Fruit fly (Drosophila melanogaster) whole organism, prepupa: ENCODE results near the gene Osi11.

ENCODE experiments used
- CG10669 ChIP-seq: fragments of 200-800 bp; sonication (Bioruptor generic); optimal IDR thresholded peaks from 3 replicates; lab custom pipeline; 2018; ENCODE audit warnings: missing biosample characterization, mild to moderate bottlenecking, missing genetic modification characterization, moderate library complexity
- CG11294 ChIP-seq: fragments of 200-800 bp; sonication (Bioruptor generic); IDR thresholded peaks from 2 replicates; pipeline ENCODE4 v1.3.6; 2022; ENCODE audit warnings: missing biosample characterization, missing genetic modification characterization
- CG11762 ChIP-seq: fragments of 200-800 bp; sonication (Bioruptor generic); optimal IDR thresholded peaks from 3 replicates; lab custom pipeline; 2016; ENCODE audit warnings: missing biosample characterization, missing genetic modification characterization; ENCODE audit not compliant: insufficient read depth
- CG15336 ChIP-seq: fragments of 200-800 bp; sonication (Bioruptor generic); IDR thresholded peaks from 2 replicates; pipeline ENCODE4 v1.3.6; 2022; ENCODE audit warnings: missing biosample characterization, missing genetic modification characterization
- CG1621 ChIP-seq: fragments of 200-800 bp; sonication (Bioruptor generic); optimal IDR thresholded peaks from 3 replicates; lab custom pipeline; 2018; ENCODE audit warnings: missing biosample characterization, mild to moderate bottlenecking, missing genetic modification characterization
- CG16779 ChIP-seq: fragments of 200-800 bp; sonication (Bioruptor generic); optimal IDR thresholded peaks from 3 replicates; lab custom pipeline; 2017; ENCODE audit warnings: missing biosample characterization, mild to moderate bottlenecking, missing genetic modification characterization
- CG3032 ChIP-seq: fragments of 200-800 bp; optimal IDR thresholded peaks from 2 replicates; lab custom pipeline; 2019; ENCODE audit warnings: missing biosample characterization, mild to moderate bottlenecking, missing genetic modification characterization, moderate library complexity
- CG32006 ChIP-seq: fragments of 200-800 bp; sonication (Bioruptor generic); optimal IDR thresholded peaks from 3 replicates; lab custom pipeline; 2017; ENCODE audit warnings: missing biosample characterization, mild to moderate bottlenecking, missing genetic modification characterization
- CG34406 ChIP-seq: fragments of 200-800 bp; sonication (Bioruptor generic); optimal IDR thresholded peaks from 3 replicates; lab custom pipeline; 2016; ENCODE audit warnings: missing biosample characterization, missing genetic modification characterization
- CG3919 ChIP-seq: fragments of 200-800 bp; sonication (Bioruptor generic); optimal IDR thresholded peaks from 3 replicates; lab custom pipeline; 2016; ENCODE audit warnings: missing biosample characterization, missing genetic modification characterization
- CG6792 ChIP-seq: fragments of 200-800 bp; sonication (Bioruptor generic); optimal IDR thresholded peaks from 3 replicates; lab custom pipeline; 2016; ENCODE audit warnings: missing biosample characterization, missing genetic modification characterization
- CG6808 ChIP-seq: fragments of 200-800 bp; sonication (Bioruptor generic); optimal IDR thresholded peaks from 3 replicates; lab custom pipeline; 2017; ENCODE audit warnings: missing biosample characterization, missing genetic modification characterization, mild to moderate bottlenecking, moderate library complexity, missing genetic modification reagents
- CG6854 ChIP-seq: fragments of 200-800 bp; sonication (Bioruptor generic); optimal IDR thresholded peaks from 2 replicates; lab custom pipeline; 2017; ENCODE audit warnings: missing biosample characterization, mild to moderate bottlenecking, missing genetic modification characterization
- CG7368 ChIP-seq: fragments of 200-800 bp; sonication (Bioruptor generic); optimal IDR thresholded peaks from 3 replicates; lab custom pipeline; 2016; ENCODE audit warnings: missing biosample characterization, missing genetic modification characterization
- CG8119 ChIP-seq: fragments of 200-800 bp; sonication (Bioruptor generic); IDR thresholded peaks from 3 replicates; pipeline ENCODE4 v1.3.6; 2022; ENCODE audit warnings: missing biosample characterization, missing genetic modification characterization
- CG8632 ChIP-seq: fragments of 200-800 bp; sonication (Bioruptor generic); optimal IDR thresholded peaks from 3 replicates; lab custom pipeline; 2016; ENCODE audit warnings: missing biosample characterization, missing genetic modification characterization
- Eip75B ChIP-seq: fragments of 200-800 bp; sonication (Bioruptor generic); optimal IDR thresholded peaks from 3 replicates; lab custom pipeline; 2016; ENCODE audit warnings: missing biosample characterization, missing genetic modification characterization
- Eip78C ChIP-seq: fragments of 200-800 bp; sonication (Bioruptor generic); peaks from one replicate; lab custom pipeline; 2016; ENCODE audit warnings: missing biosample characterization, missing genetic modification characterization
- Eip93F ChIP-seq: fragments of 200-800 bp; sonication (Bioruptor generic); optimal IDR thresholded peaks from 2 replicates; lab custom pipeline; 2016; ENCODE audit warnings: missing biosample characterization, mild to moderate bottlenecking, missing genetic modification characterization
- Ets21C ChIP-seq: fragments of 200-800 bp; sonication (Bioruptor generic); optimal IDR thresholded peaks from 3 replicates; lab custom pipeline; 2016; ENCODE audit warnings: missing biosample characterization, missing genetic modification characterization
- Ets96B ChIP-seq: fragments of 200-800 bp; optimal IDR thresholded peaks from 2 replicates; lab custom pipeline; 2019; ENCODE audit warnings: missing biosample characterization, mild to moderate bottlenecking, missing genetic modification characterization, moderate library complexity
- Gug ChIP-seq: fragments of 200-800 bp; sonication (Bioruptor generic); IDR thresholded peaks from 2 replicates; pipeline ENCODE4 v1.3.6; 2022; ENCODE audit warnings: missing biosample characterization, missing genetic modification characterization
- Hr39 ChIP-seq: fragments of 200-800 bp; sonication (Bioruptor generic); optimal IDR thresholded peaks from 2 replicates; lab custom pipeline; 2016; ENCODE audit warnings: missing biosample characterization, missing genetic modification characterization
- Met ChIP-seq: fragments of 200-800 bp; sonication (Bioruptor generic); optimal IDR thresholded peaks from 3 replicates; lab custom pipeline; 2016; ENCODE audit warnings: missing biosample characterization, missing genetic modification characterization
- achi ChIP-seq: fragments of 200-800 bp; sonication (Bioruptor generic); optimal IDR thresholded peaks from 3 replicates; lab custom pipeline; 2016; ENCODE audit warnings: missing biosample characterization, missing genetic modification characterization
- cyc ChIP-seq: fragments of 200-800 bp; sonication (Bioruptor generic); optimal IDR thresholded peaks from 3 replicates; lab custom pipeline; 2016; ENCODE audit warnings: missing biosample characterization, missing genetic modification characterization
- dac ChIP-seq: fragments of 200-800 bp; sonication (Bioruptor generic); optimal IDR thresholded peaks from 2 replicates; lab custom pipeline; 2017; ENCODE audit warnings: missing biosample characterization, mild to moderate bottlenecking, missing genetic modification characterization
- dsx ChIP-seq: fragments of 200-800 bp; optimal IDR thresholded peaks from 3 replicates; lab custom pipeline; 2019; ENCODE audit warnings: missing biosample characterization, mild to moderate bottlenecking, missing genetic modification characterization, moderate library complexity; ENCODE audit not compliant: poor library complexity, severe bottlenecking
- esn ChIP-seq: fragments of 200-800 bp; sonication (Bioruptor generic); optimal IDR thresholded peaks from 2 replicates; lab custom pipeline; 2016; ENCODE audit warnings: missing biosample characterization, mild to moderate bottlenecking, missing genetic modification characterization, moderate library complexity
- fd59A ChIP-seq: fragments of 200-800 bp; sonication (Bioruptor generic); optimal IDR thresholded peaks from 2 replicates; lab custom pipeline; 2017; ENCODE audit warnings: missing biosample characterization, mild to moderate bottlenecking, missing genetic modification characterization, missing genetic modification reagents
- fd85E ChIP-seq: fragments of 200-800 bp; sonication (Bioruptor generic); optimal IDR thresholded peaks from 3 replicates; lab custom pipeline; 2016; ENCODE audit warnings: missing biosample characterization, missing genetic modification characterization
- fkh ChIP-seq: fragments of 200-800 bp; sonication (Bioruptor generic); optimal IDR thresholded peaks from 3 replicates; lab custom pipeline; 2017; ENCODE audit warnings: missing biosample characterization, mild to moderate bottlenecking, missing genetic modification characterization, moderate library complexity
- lz ChIP-seq: fragments of 200-800 bp; sonication (Bioruptor generic); optimal IDR thresholded peaks from 3 replicates; lab custom pipeline; 2016; ENCODE audit warnings: missing biosample characterization, missing genetic modification characterization
- net ChIP-seq: fragments of 200-800 bp; sonication (Bioruptor generic); optimal IDR thresholded peaks from 3 replicates; lab custom pipeline; 2016; ENCODE audit warnings: missing biosample characterization, missing genetic modification characterization
- spab ChIP-seq: fragments of 200-800 bp; sonication (Bioruptor generic); optimal IDR thresholded peaks from 2 replicates; lab custom pipeline; 2017; ENCODE audit warnings: missing biosample characterization, mild to moderate bottlenecking, missing genetic modification characterization, missing genetic modification reagents
- ss ChIP-seq, 2 experiments: fragments of 200-800 bp; sonication (Bioruptor generic); optimal IDR thresholded peaks; 2 replicates in 1 of 2; 3 replicates in 1 of 2; lab custom pipeline; 2017 to 2018; ENCODE audit warnings: mild to moderate bottlenecking in 2 of 2, missing biosample characterization in 2 of 2, missing genetic modification characterization in 2 of 2, moderate library complexity in 1 of 2
- svp ChIP-seq: fragments of 200-800 bp; sonication (Bioruptor generic); peaks from one replicate; lab custom pipeline; 2016; ENCODE audit warnings: missing biosample characterization, missing genetic modification characterization

Gene Osi11

dm6 chr3R:6263658-6264057 is 4.9 kb downstream of the Osi11 start, which contains the start of gene Osi10a:
Osi10a (plus strand) TSS chr3R:6263958.
- TF ChIP-seq CG7368 (GFP tag; lab: Kevin White, UChicago): no peak
- TF ChIP-seq dac: no peak
- no peak for TF ChIP-seq spab (GFP tag; lab: Kevin White, UChicago)
- no peak for TF ChIP-seq CG3919 (GFP tag; lab: Kevin White, UChicago)
- TF ChIP-seq Met (GFP tag; lab: Kevin White, UChicago): no peak
- TF ChIP-seq CG1621 (tag; lab: Kevin White, UChicago): no peak
- TF ChIP-seq ss (GFP tag; optimal IDR thresholded peaks at IDR 0.05; lab: Kevin White, UChicago): no peak
- no peak for TF ChIP-seq cyc (GFP tag; lab: Kevin White, UChicago)
- TF ChIP-seq svp (GFP tag; lab: Kevin White, UChicago): no peak

dm6 chr3R:6259837-6260236 is 8.7 kb downstream of the Osi11 start, which contains the start of gene Osi9:
Osi9 (plus strand) TSS chr3R:6260211.
- TF ChIP-seq CG15336 (0 out of 2 replicates have a peak, but pooled peaks have one; percentile 9), Eip78C (peak; percentile 7), svp (GFP tag; lab: Kevin White, UChicago) (no peak), dac (no peak)

dm6 chr3R:6254875-6255274 is 13.7 kb downstream of the Osi11 start, which contains the start of gene Osi8:
Osi8 (plus strand) TSS chr3R:6255175.
- TF ChIP-seq Ets21C (GFP tag; lab: Kevin White, UChicago): no peak
- TF ChIP-seq CG32006 (GFP tag; lab: Kevin White, UChicago): no peak
- no peak for TF ChIP-seq Gug (GFP tag; lab: Robert Waterston, UW)
- no peak for TF ChIP-seq lz (GFP tag; lab: Kevin White, UChicago)
- TF ChIP-seq Eip93F: no peak
- TF ChIP-seq CG8119: no peak
- TF ChIP-seq fd85E (GFP tag; lab: Kevin White, UChicago): no peak
- TF ChIP-seq CG6854 (GFP tag; lab: Kevin White, UChicago): no peak
- no peak for TF ChIP-seq CG6808 (GFP tag; lab: Kevin White, UChicago)
- no peak for TF ChIP-seq CG16779 (tag; lab: Kevin White, UChicago)
- TF ChIP-seq CG11294 (GFP tag; lab: Robert Waterston, UW): no peak
- no peak for TF ChIP-seq Ets96B
- TF ChIP-seq Hr39 (GFP tag; lab: Kevin White, UChicago): no peak
- TF ChIP-seq Met (GFP tag; lab: Kevin White, UChicago): no peak
- no peak for TF ChIP-seq Eip75B
- no peak for TF ChIP-seq achi (GFP tag; lab: Kevin White, UChicago)
- no peak for TF ChIP-seq CG8632 (GFP tag; lab: Kevin White, UChicago)
- no peak for TF ChIP-seq CG34406

- TF ChIP-seq Ets21C (GFP tag; lab: Kevin White, UChicago): no peak
- TF ChIP-seq net (GFP tag; lab: Kevin White, UChicago): no peak
- no peak for TF ChIP-seq CG32006 (GFP tag; lab: Kevin White, UChicago)
- no peak for TF ChIP-seq esn
- no peak for TF ChIP-seq ss (GFP tag; optimal IDR thresholded peaks at IDR 0.05; lab: Kevin White, UChicago)
- TF ChIP-seq fd59A (GFP tag; lab: Kevin White, UChicago): no peak
- TF ChIP-seq Met (GFP tag; lab: Kevin White, UChicago): no peak
- TF ChIP-seq CG8632 (GFP tag; lab: Kevin White, UChicago): no peak
- no peak for TF ChIP-seq fkh (GFP tag; lab: Kevin White, UChicago)
- no peak for TF ChIP-seq CG3032 (tag; lab: Kevin White, UChicago)
- TF ChIP-seq dsx (GFP tag; lab: Kevin White, UChicago): no peak
- TF ChIP-seq CG6792 (GFP tag; lab: Kevin White, UChicago): no peak
- no peak for TF ChIP-seq Eip93F
- TF ChIP-seq CG10669 (GFP tag; lab: Kevin White, UChicago): no peak
- TF ChIP-seq CG11762: no peak
- no peak for TF ChIP-seq CG3919 (GFP tag; lab: Kevin White, UChicago)
- no peak for TF ChIP-seq cyc (GFP tag; lab: Kevin White, UChicago)
Measured at dm6 chr3R:6254438-6254837, 14.1 kb downstream of the Osi11 start.
